Fruit fly (Drosophila melanogaster): ENCODE results near the gene Rpt2.

dm6 chr3R:23943843-23944356 is 12.5 kb upstream of the Rpt2 start:
- TF ChIP-seq Crg-1 (GFP tag; optimal IDR thresholded peaks at IDR 0.05) = no peak
- TF ChIP-seq kay (GFP tag; ENCODE audit: borderline replicate concordance) = no peak
- no peak for TF ChIP-seq cnc (optimal IDR thresholded peaks at IDR 0.05)
- TF ChIP-seq ovo (GFP tag; optimal IDR thresholded peaks at IDR 0.05) = no peak
- TF ChIP-seq CG7045 (GFP tag; optimal IDR thresholded peaks at IDR 0.05) = no peak
- TF ChIP-seq Hr96 (GFP tag; optimal IDR thresholded peaks at IDR 0.05) = no peak
- TF ChIP-seq tj (GFP tag; optimal IDR thresholded peaks at IDR 0.05) = no peak
- no peak for TF ChIP-seq pad (GFP tag; optimal IDR thresholded peaks at IDR 0.05)
- TF ChIP-seq CG5204 (GFP tag; optimal IDR thresholded peaks at IDR 0.05) = no peak
- TF ChIP-seq CG14711 (tag; optimal IDR thresholded peaks at IDR 0.05) = no peak
- TF ChIP-seq toe (GFP tag; optimal IDR thresholded peaks at IDR 0.05) = no peak
- TF ChIP-seq CG12768 (GFP tag; optimal IDR thresholded peaks at IDR 0.05) = peak; percentile 57

All from whole organism, adult.